Worm (Caenorhabditis elegans): ENCODE results near the gene rpn-13.

- TF ChIP-seq fkh-10 (GFP tag; optimal IDR thresholded peaks at IDR 0.05), result no peak
- TF ChIP-seq unc-130 (GFP tag; optimal IDR thresholded peaks at IDR 0.05), result no peak
- TF ChIP-seq aly-2 (tag; optimal IDR thresholded peaks at IDR 0.05), result no peak
- no peak for TF ChIP-seq ceh-20 (GFP tag; IDR thresholded peaks at IDR 0.05)
- TF ChIP-seq lsy-2 (tag; optimal IDR thresholded peaks at IDR 0.05), result no peak
- TF ChIP-seq unc-39 (tag; optimal IDR thresholded peaks at IDR 0.05), result no peak
- no peak for TF ChIP-seq nhr-102 (tag; optimal IDR thresholded peaks at IDR 0.05)
Observed at ce11 chrIII:6351438-6351837, 9.7 kb upstream of the rpn-13 start.
